Worm (Caenorhabditis elegans) whole organism, L1 larva: Measurements from ENCODE around the gene luc-7L3.

Source experiments
- C16A3.4 ChIP-seq: fragments of 150-350 bp; optimal IDR thresholded peaks from 2 replicates; lab custom pipeline; 2014; ENCODE audit warnings: missing biosample characterization, missing genetic modification characterization
- Y116A8C.19 ChIP-seq: sonication (generic microtip); optimal IDR thresholded peaks from 2 replicates; lab custom pipeline; 2016; ENCODE audit warnings: missing compliant biosample characterization, missing genetic modification characterization, borderline replicate concordance
- alr-1 ChIP-seq: fragments of 200-800 bp; sonication (Bioruptor generic); optimal IDR thresholded peaks from 2 replicates; lab custom pipeline; 2018; ENCODE audit warnings: borderline replicate concordance, mild to moderate bottlenecking, missing genetic modification characterization, missing compliant biosample characterization
- blmp-1 ChIP-seq: fragments of 150-350 bp; optimal IDR thresholded peaks from 2 replicates; lab custom pipeline; 2014; ENCODE audit warnings: missing biosample characterization, missing genetic modification characterization
- ces-1 ChIP-seq: fragments of 150-350 bp; optimal IDR thresholded peaks from 2 replicates; lab custom pipeline; 2014; ENCODE audit warnings: missing biosample characterization, missing genetic modification reagents, missing genetic modification characterization
- efl-3 ChIP-seq: fragments of 200-800 bp; sonication (Bioruptor generic); optimal IDR thresholded peaks from 2 replicates; lab custom pipeline; 2018; ENCODE audit warnings: mild to moderate bottlenecking, missing genetic modification characterization, missing compliant biosample characterization
- ets-5 ChIP-seq: fragments of 200-800 bp; sonication (Bioruptor generic); IDR thresholded peaks from 2 replicates; pipeline ENCODE4 v1.3.6; 2022; ENCODE audit warnings: missing genetic modification characterization, missing compliant biosample characterization
- fkh-10 ChIP-seq: sonication (generic microtip); optimal IDR thresholded peaks from 2 replicates; lab custom pipeline; 2017; ENCODE audit warnings: missing biosample characterization, missing genetic modification reagents, missing genetic modification characterization
- fos-1 ChIP-seq: fragments of 150-350 bp; optimal IDR thresholded peaks from 2 replicates; lab custom pipeline; 2014; ENCODE audit warnings: missing biosample characterization, missing genetic modification characterization
- irx-1 ChIP-seq: sonication (generic microtip); optimal IDR thresholded peaks from 2 replicates; lab custom pipeline; 2016; ENCODE audit warnings: missing genetic modification characterization, missing compliant biosample characterization
- isw-1 ChIP-seq: fragments of 200-800 bp; sonication (Bioruptor generic); IDR thresholded peaks from 2 replicates; pipeline ENCODE4 v1.3.6; 2022; ENCODE audit warnings: missing genetic modification characterization, missing compliant biosample characterization
- jun-1 ChIP-seq: fragments of 150-350 bp; optimal IDR thresholded peaks from 2 replicates; lab custom pipeline; 2014; ENCODE audit warnings: missing biosample characterization, missing genetic modification reagents, missing genetic modification characterization
- lin-13 ChIP-seq: fragments of 150-350 bp; optimal IDR thresholded peaks from 2 replicates; lab custom pipeline; 2014; ENCODE audit warnings: missing biosample characterization, missing genetic modification reagents, missing genetic modification characterization
- lin-15B ChIP-seq: fragments of 150-350 bp; sonication (generic microtip); optimal IDR thresholded peaks from 3 replicates; lab custom pipeline; 2014; ENCODE audit warnings: missing biosample characterization, missing genetic modification characterization
- lin-39 ChIP-seq: fragments of 150-350 bp; optimal IDR thresholded peaks from 2 replicates; lab custom pipeline; 2014; ENCODE audit warnings: missing biosample characterization, missing genetic modification reagents, missing genetic modification characterization
- mdl-1 ChIP-seq, 2 experiments: fragments of 150-350 bp; optimal IDR thresholded peaks; 2 replicates each; lab custom pipeline; 2014 to 2017; ENCODE audit warnings: missing biosample characterization in 2 of 2, missing genetic modification characterization in 2 of 2, inconsistent platforms in 1 of 2
- mef-2 ChIP-seq: fragments of 150-350 bp; optimal IDR thresholded peaks from 2 replicates; lab custom pipeline; 2014; ENCODE audit warnings: missing biosample characterization, missing genetic modification characterization
- nhr-11 ChIP-seq: fragments of 150-350 bp; optimal IDR thresholded peaks from 2 replicates; lab custom pipeline; 2014; ENCODE audit warnings: missing biosample characterization, missing genetic modification characterization
- nhr-12 ChIP-seq: sonication (generic microtip); optimal IDR thresholded peaks from 2 replicates; lab custom pipeline; 2017; ENCODE audit warnings: missing biosample characterization, missing genetic modification characterization
- nhr-20 ChIP-seq: sonication (generic microtip); optimal IDR thresholded peaks from 2 replicates; lab custom pipeline; 2016; ENCODE audit warnings: mild to moderate bottlenecking, missing genetic modification characterization, missing compliant biosample characterization
- nhr-237 ChIP-seq: fragments of 150-350 bp; optimal IDR thresholded peaks from 2 replicates; lab custom pipeline; 2014; ENCODE audit warnings: missing biosample characterization, missing genetic modification characterization
- nhr-47 ChIP-seq: sonication (generic microtip); optimal IDR thresholded peaks from 2 replicates; lab custom pipeline; 2016; ENCODE audit warnings: mild to moderate bottlenecking, missing genetic modification characterization, moderate library complexity, missing compliant biosample characterization
- nhr-77 ChIP-seq: fragments of 150-350 bp; optimal IDR thresholded peaks from 2 replicates; lab custom pipeline; 2014; ENCODE audit warnings: missing biosample characterization, missing genetic modification characterization
- nhr-85 ChIP-seq: sonication (generic microtip); peaks from one replicate; lab custom pipeline; 2016; ENCODE audit warnings: missing genetic modification characterization, inconsistent platforms, missing compliant biosample characterization
- pag-3 ChIP-seq: sonication (generic microtip); optimal IDR thresholded peaks from 2 replicates; lab custom pipeline; 2017; ENCODE audit warnings: missing genetic modification characterization, mild to moderate bottlenecking, missing compliant biosample characterization, antibody characterized with exemption, borderline replicate concordance; ENCODE audit not compliant: insufficient read depth
- pax-3 ChIP-seq: fragments of 200-800 bp; sonication (Bioruptor generic); optimal IDR thresholded peaks from 2 replicates; lab custom pipeline; 2018; ENCODE audit warnings: mild to moderate bottlenecking, missing genetic modification characterization, moderate library complexity, missing compliant biosample characterization
- pqm-1 ChIP-seq: sonication (generic microtip); optimal IDR thresholded peaks from 3 replicates; lab custom pipeline; 2017; ENCODE audit warnings: missing biosample characterization, missing genetic modification characterization
- rnt-1 ChIP-seq: sonication (generic microtip); optimal IDR thresholded peaks from 2 replicates; lab custom pipeline; 2016; ENCODE audit warnings: mild to moderate bottlenecking, missing genetic modification characterization, moderate library complexity, missing compliant biosample characterization
- skn-1 ChIP-seq: fragments of 150-350 bp; optimal IDR thresholded peaks from 2 replicates; lab custom pipeline; 2014; ENCODE audit warnings: missing biosample characterization, missing genetic modification characterization
- swsn-7 ChIP-seq: sonication (generic microtip); optimal IDR thresholded peaks from 2 replicates; lab custom pipeline; 2016; ENCODE audit warnings: missing genetic modification characterization, missing compliant biosample characterization
- tbx-2 ChIP-seq: sonication (generic microtip); optimal IDR thresholded peaks from 2 replicates; lab custom pipeline; 2016; ENCODE audit warnings: missing genetic modification characterization, missing compliant biosample characterization
- tlp-1 ChIP-seq: fragments of 150-350 bp; optimal IDR thresholded peaks from 2 replicates; lab custom pipeline; 2014; ENCODE audit warnings: missing biosample characterization, missing genetic modification characterization
- unc-62 ChIP-seq: fragments of 150-350 bp; optimal IDR thresholded peaks from 2 replicates; lab custom pipeline; 2014; ENCODE audit warnings: missing biosample characterization, missing genetic modification reagents, missing genetic modification characterization
- unc-98 ChIP-seq: fragments of 200-800 bp; sonication (Bioruptor generic); IDR thresholded peaks from 2 replicates; pipeline ENCODE4 v1.3.6; 2022; ENCODE audit warnings: missing genetic modification characterization, missing compliant biosample characterization
- xbp-1 ChIP-seq: sonication (generic microtip); optimal IDR thresholded peaks from 2 replicates; lab custom pipeline; 2016; ENCODE audit warnings: missing genetic modification characterization, missing compliant biosample characterization
- zag-1 ChIP-seq: fragments of 150-350 bp; optimal IDR thresholded peaks from 2 replicates; lab custom pipeline; 2014; ENCODE audit warnings: missing biosample characterization, missing genetic modification characterization
- ztf-11 ChIP-seq, 2 experiments: sonication (generic microtip); optimal IDR thresholded peaks; 2 replicates each; lab custom pipeline; 2016 to 2017; ENCODE audit warnings: missing genetic modification characterization in 2 of 2, missing biosample characterization in 1 of 2, missing compliant biosample characterization in 1 of 2
- ztf-4 ChIP-seq: fragments of 150-350 bp; optimal IDR thresholded peaks from 2 replicates; lab custom pipeline; 2014; ENCODE audit warnings: missing biosample characterization, missing genetic modification characterization

luc-7L3 gene

ce11 chrII:122008-122407, 24.2 kb upstream of the luc-7L3 start (continued):
- TF ChIP-seq skn-1 (tag; lab: Kevin White, UChicago) (peak; percentile 75), C16A3.4 (no peak), ztf-4 (tag; lab: Kevin White, UChicago) (no peak), nhr-77 (tag; lab: Kevin White, UChicago) (no peak), swsn-7 (tag; lab: Kevin White, UChicago) (peak; percentile 1), nhr-85 (tag; lab: Kevin White, UChicago) (peak; percentile 89), pax-3 (tag; lab: Kevin White, UChicago) (no peak), nhr-237 (tag; lab: Kevin White, UChicago) (no peak)

- TF ChIP-seq ets-5 (GFP tag; lab: Robert Waterston, UW), result no peak
- TF ChIP-seq skn-1 (tag; lab: Kevin White, UChicago), result no peak
- TF ChIP-seq unc-98 (GFP tag; lab: Robert Waterston, UW), result no peak
- no peak for TF ChIP-seq blmp-1 (tag; lab: Kevin White, UChicago)
- TF ChIP-seq fos-1 (tag; lab: Kevin White, UChicago), result no peak
- TF ChIP-seq nhr-11 (tag; lab: Kevin White, UChicago), result no peak
- TF ChIP-seq xbp-1 (tag; lab: Kevin White, UChicago), result no peak
- TF ChIP-seq lin-15B, result no peak
- no peak for TF ChIP-seq tlp-1 (tag; lab: Kevin White, UChicago)
- no peak for TF ChIP-seq lin-13 (GFP tag; lab: Kevin White, UChicago)
- no peak for TF ChIP-seq efl-3
- no peak for TF ChIP-seq nhr-237 (tag; lab: Kevin White, UChicago)
Measured at ce11 chrII:121121-121520, 23.3 kb upstream of the luc-7L3 start, which contains the start of gene K10B4.3. K10B4.3 (minus strand) TSS chrII:121221.

- no peak for TF ChIP-seq nhr-47 (tag; lab: Kevin White, UChicago)
- TF ChIP-seq rnt-1 (tag; lab: Kevin White, UChicago), result no peak
- no peak for TF ChIP-seq zag-1 (tag; lab: Kevin White, UChicago)
- TF ChIP-seq tbx-2 (tag; lab: Kevin White, UChicago), result no peak
- TF ChIP-seq alr-1 (tag; lab: Kevin White, UChicago), result no peak
- TF ChIP-seq unc-62, result no peak
- TF ChIP-seq fkh-10 (GFP tag; lab: Kevin White, UChicago), result no peak
- TF ChIP-seq irx-1, result no peak
- no peak for TF ChIP-seq jun-1 (tag; lab: Kevin White, UChicago)
- TF ChIP-seq nhr-12 (tag; lab: Kevin White, UChicago), result no peak
- no peak for TF ChIP-seq pag-3
- TF ChIP-seq ces-1, result no peak
Measured at ce11 chrII:116916-117315, 19.1 kb upstream of the luc-7L3 start, which contains the start of gene srt-54. srt-54 (plus strand) TSS chrII:117216.

ce11 chrII:112231-112630, 14.4 kb upstream of the luc-7L3 start:
- TF ChIP-seq pqm-1 (peak; percentile 21), lin-39 (tag; lab: Kevin White, UChicago) (no peak), mdl-1 (tag; optimal IDR thresholded peaks at IDR 0.05; lab: Kevin White, UChicago) (peak in 1 of 2 experiments; percentile 31), blmp-1 (tag; lab: Kevin White, UChicago) (peak; percentile 37), isw-1 (GFP tag; lab: Robert Waterston, UW) (no peak), Y116A8C.19 (tag; lab: Kevin White, UChicago) (no peak), mef-2 (tag; lab: Kevin White, UChicago) (no peak), nhr-20 (tag; lab: Kevin White, UChicago) (peak; percentile 5), xbp-1 (tag; lab: Kevin White, UChicago) (no peak), ztf-11 (tag; optimal IDR thresholded peaks at IDR 0.05; lab: Kevin White, UChicago) (no peak), nhr-85 (tag; lab: Kevin White, UChicago) (peak; percentile 70), unc-62 (no peak), tlp-1 (tag; lab: Kevin White, UChicago) (no peak)
- TF ChIP-seq, all 84 proteins: peak for 5
